Worm (Caenorhabditis elegans): ENCODE data around the gene gpx-6.

ce11 chrIV:8225357-8225756 lies 3.4 kb downstream of the gpx-6 start, which contains the start of gene serp-1.2:
- TF ChIP-seq ama-1 (optimal IDR thresholded peaks at IDR 0.05) (no peak), hmg-4 (GFP tag; optimal IDR thresholded peaks at IDR 0.05) (no peak), tbx-37 (GFP tag; conservative IDR thresholded peaks at IDR 0.05) (no peak), ceh-36 (tag; optimal IDR thresholded peaks at IDR 0.05) (no peak), flt-1 (GFP tag; IDR thresholded peaks at IDR 0.05) (no peak), B0310.2 (tag; optimal IDR thresholded peaks at IDR 0.05) (no peak), scrt-1 (GFP tag; IDR thresholded peaks at IDR 0.05) (no peak), F13C5.2 (tag; optimal IDR thresholded peaks at IDR 0.05) (no peak), tra-4 (tag; optimal IDR thresholded peaks at IDR 0.05) (no peak), tbx-11 (GFP tag; IDR thresholded peaks at IDR 0.05) (no peak), pes-1 (GFP tag; IDR thresholded peaks at IDR 0.05) (no peak)
